Fruit fly (Drosophila melanogaster): ENCODE data around the gene Tep4.

dm6 chr2L:19571574-19572495 lies 23.5 kb downstream of the Tep4 start:
- peak; percentile 22 for TF ChIP-seq fru (GFP tag; optimal IDR thresholded peaks at IDR 0.05)
- TF ChIP-seq h (GFP tag; optimal IDR thresholded peaks at IDR 0.05) = peak; percentile 5
- no peak for TF ChIP-seq jim (GFP tag; optimal IDR thresholded peaks at IDR 0.05)
- peak; percentile 84 for TF ChIP-seq Dif (GFP tag; optimal IDR thresholded peaks at IDR 0.05; ENCODE audit: partially characterized antibody)
- TF ChIP-seq psq (GFP tag; optimal IDR thresholded peaks at IDR 0.05) = peak; percentile 91
- peak; percentile 86 for TF ChIP-seq brk (GFP tag; optimal IDR thresholded peaks at IDR 0.05)
